Worm (Caenorhabditis elegans): ENCODE results near the gene cfim-2.

ce11 chrIV:8965883-8966282 lies 39.8 kb downstream of the cfim-2 start, which contains the start of gene C53B4.2:
- TF ChIP-seq ama-1 (optimal IDR thresholded peaks at IDR 0.05), result no peak
- no peak for TF ChIP-seq hmbx-1 (tag; optimal IDR thresholded peaks at IDR 0.05)
- no peak for TF ChIP-seq flt-1 (GFP tag; IDR thresholded peaks at IDR 0.05)
- TF ChIP-seq ets-7 (tag; optimal IDR thresholded peaks at IDR 0.05), result no peak
- no peak for TF ChIP-seq ceh-13 (GFP tag; optimal IDR thresholded peaks at IDR 0.05)
- TF ChIP-seq tbx-11 (GFP tag; IDR thresholded peaks at IDR 0.05), result no peak
- TF ChIP-seq hnd-1 (tag; optimal IDR thresholded peaks at IDR 0.05), result no peak
- TF ChIP-seq B0310.2 (tag; optimal IDR thresholded peaks at IDR 0.05), result no peak
- TF ChIP-seq pes-1 (GFP tag; IDR thresholded peaks at IDR 0.05), result no peak
- TF ChIP-seq tbx-37 (GFP tag; conservative IDR thresholded peaks at IDR 0.05), result no peak
- no peak for TF ChIP-seq tra-4 (tag; optimal IDR thresholded peaks at IDR 0.05)
- TF ChIP-seq sea-1 (GFP tag; conservative IDR thresholded peaks at IDR 0.05), result no peak
